Worm (Caenorhabditis elegans) whole organism, late embryonic: Measurements from ENCODE around the gene ZK218.1.

ENCODE experiments used
- C08G9.2 ChIP-seq: sonication (generic microtip); optimal IDR thresholded peaks from 2 replicates; lab custom pipeline; 2016; ENCODE audit warnings: mild to moderate bottlenecking, missing genetic modification characterization, moderate library complexity, missing compliant biosample characterization
- K02D7.2 ChIP-seq: sonication (generic microtip); optimal IDR thresholded peaks from 2 replicates; lab custom pipeline; 2017; ENCODE audit warnings: mild to moderate bottlenecking, missing genetic modification characterization, missing compliant biosample characterization
- ama-1 ChIP-seq: fragments of 150-350 bp; optimal IDR thresholded peaks from 2 replicates; lab custom pipeline; 2014
- elt-2 ChIP-seq: sonication (generic microtip); optimal IDR thresholded peaks from 2 replicates; lab custom pipeline; 2016; ENCODE audit warnings: missing genetic modification reagents, missing genetic modification characterization, missing compliant biosample characterization
- fkh-10 ChIP-seq: fragments of 150-350 bp; optimal IDR thresholded peaks from 2 replicates; lab custom pipeline; 2014; ENCODE audit warnings: missing biosample characterization, missing genetic modification reagents, missing genetic modification characterization
- lin-11 ChIP-seq: fragments of 200-800 bp; sonication (Bioruptor generic); optimal IDR thresholded peaks from 2 replicates; lab custom pipeline; 2018; ENCODE audit warnings: mild to moderate bottlenecking, missing genetic modification characterization, missing compliant biosample characterization
- nhr-11 ChIP-seq: fragments of 150-350 bp; optimal IDR thresholded peaks from 2 replicates; lab custom pipeline; 2014; ENCODE audit warnings: missing biosample characterization, missing genetic modification characterization
- pha-2 ChIP-seq: sonication (generic microtip); optimal IDR thresholded peaks from 2 replicates; lab custom pipeline; 2017; ENCODE audit warnings: mild to moderate bottlenecking, missing genetic modification characterization, missing compliant biosample characterization
- ref-2 ChIP-seq: sonication (generic microtip); optimal IDR thresholded peaks from 2 replicates; lab custom pipeline; 2016; ENCODE audit warnings: missing genetic modification characterization, missing compliant biosample characterization
- rnt-1 ChIP-seq: sonication (generic microtip); optimal IDR thresholded peaks from 2 replicates; lab custom pipeline; 2016; ENCODE audit warnings: missing genetic modification characterization, missing compliant biosample characterization
- tbx-7 ChIP-seq: sonication (generic microtip); optimal IDR thresholded peaks from 2 replicates; lab custom pipeline; 2016; ENCODE audit warnings: missing genotype, missing genetic modification characterization, missing compliant biosample characterization
- zip-5 ChIP-seq: sonication (generic microtip); optimal IDR thresholded peaks from 2 replicates; lab custom pipeline; 2016; ENCODE audit warnings: missing genetic modification characterization, missing compliant biosample characterization

DNA sequence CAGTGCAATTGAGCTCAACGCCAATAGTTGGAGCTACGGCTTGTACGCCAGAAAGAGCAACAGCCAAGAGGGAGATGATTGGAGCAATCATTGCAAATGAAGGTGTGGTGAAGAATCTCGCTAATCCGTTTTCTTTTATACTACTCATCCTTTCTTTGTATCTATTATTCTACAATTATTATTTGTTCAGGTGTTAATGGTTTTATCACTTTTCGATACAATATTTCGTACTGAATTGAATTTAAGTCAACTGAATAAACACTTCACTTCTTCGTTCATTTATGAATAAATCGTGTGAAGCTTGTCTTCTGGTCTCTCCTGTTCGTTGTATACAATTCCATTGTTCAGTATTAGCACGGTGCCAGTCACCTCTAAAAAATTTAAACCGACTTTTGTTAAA lies 15.9 kb downstream of the ZK218.1 start, which contains the start of gene ZK218.11:
- TF ChIP-seq rnt-1 (tag; lab: Kevin White, UChicago): no peak
- no peak for TF ChIP-seq K02D7.2
- no peak for TF ChIP-seq fkh-10 (GFP tag; lab: Kevin White, UChicago)
- no peak for TF ChIP-seq zip-5 (tag; lab: Kevin White, UChicago)
- no peak for TF ChIP-seq lin-11 (tag; lab: Kevin White, UChicago)
- TF ChIP-seq elt-2 (tag; lab: Kevin White, UChicago): no peak
- TF ChIP-seq ama-1 (lab: Kevin White, UChicago): no peak
- TF ChIP-seq ref-2 (tag; lab: Kevin White, UChicago): no peak
- TF ChIP-seq tbx-7 (tag; lab: Kevin White, UChicago): no peak
- TF ChIP-seq nhr-11 (tag; lab: Kevin White, UChicago): no peak
- no peak for TF ChIP-seq C08G9.2
- no peak for TF ChIP-seq pha-2
